Worm (Caenorhabditis elegans): ENCODE measurements around the gene dnj-5.

dnj-5 gene

DNA sequence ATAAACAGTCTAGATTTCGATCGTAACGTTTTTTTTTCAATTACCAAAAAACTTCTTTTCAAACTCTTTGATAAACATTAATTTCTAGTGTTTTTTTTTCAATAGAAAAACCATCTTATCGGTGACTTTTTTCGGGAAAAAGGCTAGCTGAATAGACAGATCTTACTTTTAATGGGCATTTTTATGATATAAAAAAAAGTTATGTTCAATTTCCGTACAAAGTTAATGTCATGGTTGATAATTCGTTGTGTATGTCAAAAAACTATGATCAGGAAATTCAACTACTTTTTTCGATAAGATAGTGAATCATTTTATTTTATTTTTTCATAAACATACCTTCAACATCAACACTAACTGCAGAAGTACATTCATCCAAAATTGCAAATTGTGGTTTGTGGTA is 26.5 kb upstream of the dnj-5 start:
- TF ChIP-seq ama-1 (optimal IDR thresholded peaks at IDR 0.05) = no peak

DNA sequence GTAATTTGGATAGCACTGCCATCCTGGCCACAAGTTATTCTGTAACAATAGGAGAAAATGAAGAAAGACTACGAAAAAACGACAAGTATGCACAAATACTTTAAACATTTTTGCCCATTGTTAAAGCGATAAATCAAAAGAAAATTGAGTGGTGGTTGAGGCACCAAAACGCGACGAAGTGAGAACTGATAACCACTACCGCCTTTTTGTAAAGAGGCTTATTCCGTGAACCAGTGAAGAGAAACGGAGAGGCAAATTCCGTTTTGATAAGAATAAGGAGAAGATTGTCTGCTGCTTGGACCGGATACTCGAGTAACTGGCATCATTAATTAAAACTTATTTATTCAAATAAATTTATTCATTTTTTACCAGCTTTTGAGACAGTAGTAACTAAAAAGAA is 25.6 kb upstream of the dnj-5 start, which contains the start of gene pmp-1:
TSS of gene pmp-1 (minus strand) at position 39 of the 400 bp plus-strand sequence.
- no peak for TF ChIP-seq fkh-4 (tag; optimal IDR thresholded peaks at IDR 0.05; ENCODE audit: borderline replicate concordance)
- TF ChIP-seq mep-1 (tag; optimal IDR thresholded peaks at IDR 0.05) = no peak
- TF ChIP-seq pqm-1 (tag; optimal IDR thresholded peaks at IDR 0.05) = peak; percentile 58
- no peak for TF ChIP-seq nhr-20 (tag; optimal IDR thresholded peaks at IDR 0.05)
- TF ChIP-seq elt-2 (tag; optimal IDR thresholded peaks at IDR 0.05) = peak; percentile 69
- no peak for TF ChIP-seq efl-1 (optimal IDR thresholded peaks at IDR 0.05)
- TF ChIP-seq efl-1 (GFP tag; optimal IDR thresholded peaks at IDR 0.05 in 1 of 2) = peak in 1 of 2 experiments; percentile 68
- TF ChIP-seq elt-3 (tag; optimal IDR thresholded peaks at IDR 0.05) = no peak
- TF ChIP-seq nhr-71 (tag; optimal IDR thresholded peaks at IDR 0.05) = no peak
- TF ChIP-seq unc-98 (GFP tag; IDR thresholded peaks at IDR 0.05) = no peak
- TF ChIP-seq ces-1 (GFP tag; optimal IDR thresholded peaks at IDR 0.05) = no peak
- no peak for TF ChIP-seq ceh-88 (GFP tag; IDR thresholded peaks at IDR 0.05)

- TF ChIP-seq lin-13 (GFP tag; optimal IDR thresholded peaks at IDR 0.05) = no peak
- no peak for TF ChIP-seq lin-35 (GFP tag; optimal IDR thresholded peaks at IDR 0.05)
- TF ChIP-seq irx-1 (tag; optimal IDR thresholded peaks at IDR 0.05) = no peak
- TF ChIP-seq efl-1 (optimal IDR thresholded peaks at IDR 0.05) = no peak
- TF ChIP-seq efl-1 (GFP tag; optimal IDR thresholded peaks at IDR 0.05 in 1 of 2) = peak in 1 of 2 experiments; percentile 85
- TF ChIP-seq mep-1 (tag; optimal IDR thresholded peaks at IDR 0.05) = no peak
- no peak for TF ChIP-seq nhr-77 (tag; optimal IDR thresholded peaks at IDR 0.05)
- no peak for TF ChIP-seq aly-2 (tag; optimal IDR thresholded peaks at IDR 0.05)
These were observed 24.2 kb upstream of the dnj-5 start for ce11 chrII:6882335-6882734.

DNA sequence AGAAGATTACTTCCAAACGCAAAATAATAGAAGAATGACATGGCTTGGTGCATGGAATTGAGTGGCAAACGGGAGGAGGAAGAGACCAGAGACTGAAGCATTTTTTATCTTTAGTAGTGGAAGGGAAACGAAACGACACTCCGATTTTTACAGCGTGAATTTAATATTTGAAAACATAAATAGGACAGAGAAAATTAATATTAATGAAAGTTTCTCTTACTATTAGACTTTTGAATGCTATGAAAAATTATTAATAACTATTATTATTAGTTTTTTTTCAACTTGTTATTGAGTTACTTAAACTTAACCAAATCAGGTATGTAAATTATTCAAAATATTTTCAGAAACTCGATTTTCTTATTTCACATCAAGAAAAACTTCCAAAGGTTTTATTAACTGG is 22.0 kb upstream of the dnj-5 start, which contains the start of gene C44B7.7:
TSS of gene C44B7.7 (minus strand) at position 101 of the 400 bp plus-strand sequence.
- TF ChIP-seq nhr-11 (tag; optimal IDR thresholded peaks at IDR 0.05) = no peak
- TF ChIP-seq unc-86 (tag; optimal IDR thresholded peaks at IDR 0.05) = no peak
- TF ChIP-seq pqm-1 (tag; optimal IDR thresholded peaks at IDR 0.05) = no peak
- TF ChIP-seq egl-27 (tag; optimal IDR thresholded peaks at IDR 0.05) = no peak
- no peak for TF ChIP-seq mef-2 (tag; optimal IDR thresholded peaks at IDR 0.05)
- no peak for TF ChIP-seq irx-1 (tag; optimal IDR thresholded peaks at IDR 0.05)
- TF ChIP-seq elt-2 (tag; optimal IDR thresholded peaks at IDR 0.05) = no peak
- no peak for TF ChIP-seq hpl-2 (GFP tag; optimal IDR thresholded peaks at IDR 0.05)
- no peak for TF ChIP-seq fkh-8 (tag; optimal IDR thresholded peaks at IDR 0.05)
- TF ChIP-seq lin-14 (GFP tag; optimal IDR thresholded peaks at IDR 0.05) = no peak
- TF ChIP-seq fos-1 (tag; optimal IDR thresholded peaks at IDR 0.05) = no peak
- no peak for TF ChIP-seq C04F5.9 (tag; optimal IDR thresholded peaks at IDR 0.05)
- no peak for TF ChIP-seq ceh-63 (GFP tag; optimal IDR thresholded peaks at IDR 0.05)
- TF ChIP-seq nhr-237 (tag; optimal IDR thresholded peaks at IDR 0.05) = no peak
- no peak for TF ChIP-seq nhr-71 (tag; optimal IDR thresholded peaks at IDR 0.05)
- no peak for TF ChIP-seq nhr-90 (tag; optimal IDR thresholded peaks at IDR 0.05; ENCODE audit: poor library complexity)
- no peak for TF ChIP-seq dsc-1 (tag; optimal IDR thresholded peaks at IDR 0.05)
- TF ChIP-seq elt-3 (tag; optimal IDR thresholded peaks at IDR 0.05) = no peak
- no peak for TF ChIP-seq jun-1 (tag; optimal IDR thresholded peaks at IDR 0.05)

DNA sequence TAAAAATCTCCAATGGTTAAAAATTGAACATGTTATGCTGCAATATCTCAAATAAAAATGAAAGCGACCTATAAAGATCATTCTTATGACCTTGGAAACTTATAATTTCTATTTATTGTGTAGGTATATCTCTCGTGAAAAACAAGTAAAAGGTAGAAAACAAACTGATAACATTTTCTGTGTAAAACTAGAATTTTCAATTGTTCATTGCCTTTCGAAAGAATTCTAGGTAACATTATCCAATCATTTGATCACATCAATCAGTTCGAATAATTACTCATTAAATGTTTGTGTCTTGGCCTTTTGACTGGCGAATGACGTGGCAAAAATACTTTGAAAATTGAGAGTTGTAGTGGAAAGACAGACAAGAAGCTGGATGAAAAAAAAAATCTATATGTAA is 19.8 kb upstream of the dnj-5 start:
- no peak for TF ChIP-seq nhr-77 (tag; optimal IDR thresholded peaks at IDR 0.05)
- no peak for TF ChIP-seq hlh-4 (tag; optimal IDR thresholded peaks at IDR 0.05)
- no peak for TF ChIP-seq lin-35 (GFP tag; optimal IDR thresholded peaks at IDR 0.05)
- no peak for TF ChIP-seq sup-37 (GFP tag; optimal IDR thresholded peaks at IDR 0.05)
- peak in 1 of 6 experiments; percentile 55 for TF ChIP-seq elt-3 (tag; optimal IDR thresholded peaks at IDR 0.05)
- TF ChIP-seq efl-3 (GFP tag; optimal IDR thresholded peaks at IDR 0.05) = no peak
- no peak for TF ChIP-seq pag-3 (tag; optimal IDR thresholded peaks at IDR 0.05; ENCODE audit: borderline replicate concordance, insufficient read depth)
- no peak for TF ChIP-seq zag-1 (tag; optimal IDR thresholded peaks at IDR 0.05)
- TF ChIP-seq nhr-28 (tag; optimal IDR thresholded peaks at IDR 0.05) = no peak
- no peak for TF ChIP-seq C16A3.4 (tag; optimal IDR thresholded peaks at IDR 0.05)
- no peak for TF ChIP-seq ceh-8 (GFP tag; optimal IDR thresholded peaks at IDR 0.05)
- TF ChIP-seq nhr-85 (tag) = peak; percentile 78
- TF ChIP-seq egl-27 (tag; optimal IDR thresholded peaks at IDR 0.05) = no peak
- no peak for TF ChIP-seq ets-5 (GFP tag; IDR thresholded peaks at IDR 0.05)
- TF ChIP-seq nhr-20 (tag; optimal IDR thresholded peaks at IDR 0.05) = peak; percentile 14
- TF ChIP-seq swsn-7 (tag; optimal IDR thresholded peaks at IDR 0.05) = no peak
- no peak for TF ChIP-seq F16B12.6 (tag; optimal IDR thresholded peaks at IDR 0.05)
- TF ChIP-seq ceh-90 (tag; optimal IDR thresholded peaks at IDR 0.05) = no peak
- TF ChIP-seq ztf-4 (tag; optimal IDR thresholded peaks at IDR 0.05) = no peak
- peak; percentile 37 for TF ChIP-seq blmp-1 (tag; optimal IDR thresholded peaks at IDR 0.05)
- no peak for TF ChIP-seq fos-1 (tag; optimal IDR thresholded peaks at IDR 0.05)
